ENCODE assay signal across 3 fruit fly cellular contexts in the genomic region with DNA sequence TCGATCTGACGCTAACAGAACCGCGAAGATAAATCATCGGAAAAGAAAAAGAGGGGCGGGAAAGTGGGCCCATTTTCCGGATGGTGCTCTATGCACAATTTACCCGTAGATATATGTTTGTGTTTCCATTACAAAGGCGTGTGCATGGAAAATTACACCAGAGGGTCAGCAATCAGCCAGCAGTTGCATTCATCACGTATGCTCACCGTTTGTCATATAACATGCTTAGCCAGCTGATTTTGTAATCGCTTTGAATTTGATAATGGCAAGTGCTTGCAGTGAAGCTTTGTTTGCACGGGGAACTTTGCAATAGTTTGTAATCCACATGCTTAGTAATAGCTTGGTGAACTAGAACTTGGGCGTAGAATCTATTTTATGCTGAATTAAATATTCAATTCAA.
TF ChIP-seq lines count a peak whose summit lies in the region.

No protein-coding gene starts in this region.

- no peak for TF ChIP-seq CTCF in whole organism, embryonic (GFP tag; optimal IDR thresholded peaks at IDR 0.05; lab: Kevin White, UChicago)

TF ChIP-seq in whole organism, adult, 20 proteins besides CTCF, POLR2A, EP300 and RAD21:
- TF ChIP-seq Clk (GFP tag; optimal IDR thresholded peaks at IDR 0.05; lab: Kevin White, UChicago) (no peak), bab1 (GFP tag; optimal IDR thresholded peaks at IDR 0.05; lab: Kevin White, UChicago) (no peak), cnc (optimal IDR thresholded peaks at IDR 0.05; lab: Kevin White, UChicago) (no peak), CG7045 (GFP tag; optimal IDR thresholded peaks at IDR 0.05; lab: Kevin White, UChicago) (no peak), CG12768 (GFP tag; optimal IDR thresholded peaks at IDR 0.05; lab: Kevin White, UChicago) (peak; percentile 13), kay (GFP tag; lab: Kevin White, UChicago; ENCODE audit: borderline replicate concordance) (no peak), CG14711 (tag; optimal IDR thresholded peaks at IDR 0.05; lab: Kevin White, UChicago) (no peak), CG11617 (GFP tag; optimal IDR thresholded peaks at IDR 0.05; lab: Kevin White, UChicago) (no peak), pad (GFP tag; optimal IDR thresholded peaks at IDR 0.05; lab: Kevin White, UChicago) (no peak), Crg-1 (GFP tag; optimal IDR thresholded peaks at IDR 0.05; lab: Kevin White, UChicago) (no peak), Hr96 (GFP tag; optimal IDR thresholded peaks at IDR 0.05; lab: Kevin White, UChicago) (no peak), ovo (GFP tag; optimal IDR thresholded peaks at IDR 0.05; lab: Kevin White, UChicago) (no peak), cic (GFP tag; optimal IDR thresholded peaks at IDR 0.05; lab: Kevin White, UChicago) (peak; percentile 21), CG7101 (tag; optimal IDR thresholded peaks at IDR 0.05; lab: Kevin White, UChicago) (no peak), toe (GFP tag; optimal IDR thresholded peaks at IDR 0.05; lab: Kevin White, UChicago) (no peak), tj (GFP tag; optimal IDR thresholded peaks at IDR 0.05; lab: Kevin White, UChicago) (peak; percentile 16)

TF ChIP-seq in whole organism, embryonic, 481 proteins besides CTCF, POLR2A, EP300 and RAD21:
- TF ChIP-seq sens (GFP tag; lab: Kevin White, UChicago) = peak; percentile 46
- TF ChIP-seq Lhr (GFP tag; optimal IDR thresholded peaks at IDR 0.05; lab: Kevin White, UChicago) = no peak
- no peak for TF ChIP-seq CG18262 (tag; optimal IDR thresholded peaks at IDR 0.05; lab: Kevin White, UChicago)
- TF ChIP-seq gcm (GFP tag; optimal IDR thresholded peaks at IDR 0.05; lab: Kevin White, UChicago) = peak; percentile 6
- TF ChIP-seq Neu2 (GFP tag; optimal IDR thresholded peaks at IDR 0.05; lab: Kevin White, UChicago; ENCODE audit: borderline replicate concordance) = no peak
- TF ChIP-seq chinmo (GFP tag; IDR thresholded peaks at IDR 0.05; lab: Robert Waterston, UW; ENCODE audit: partially characterized antibody) = 0 out of 4 replicates have a peak, but pooled peaks have one; percentile 38
- no peak for TF ChIP-seq CG10209 (GFP tag; optimal IDR thresholded peaks at IDR 0.05; lab: Kevin White, UChicago)
- TF ChIP-seq CG4820 (GFP tag; optimal IDR thresholded peaks at IDR 0.05; lab: Kevin White, UChicago) = no peak
- TF ChIP-seq dmrt11E (tag; optimal IDR thresholded peaks at IDR 0.05; lab: Kevin White, UChicago) = no peak
- TF ChIP-seq CG2199 (GFP tag; IDR thresholded peaks at IDR 0.05; lab: Robert Waterston, UW) = peak; percentile 51; the same call in 1 of the 3 replicates
- peak in 1 of 2 experiments; percentile 63 for TF ChIP-seq Pdp1 (GFP tag; optimal IDR thresholded peaks at IDR 0.05; lab: Kevin White, UChicago)
- no peak for TF ChIP-seq gsb-n (tag; optimal IDR thresholded peaks at IDR 0.05; lab: Kevin White, UChicago)
- no peak for TF ChIP-seq schlank (tag; optimal IDR thresholded peaks at IDR 0.05; lab: Kevin White, UChicago)

TF ChIP-seq in whole organism, prepupa, 60 proteins besides CTCF, POLR2A, EP300 and RAD21:
- TF ChIP-seq svp (GFP tag; lab: Kevin White, UChicago) (peak; percentile 50), fd85E (GFP tag; optimal IDR thresholded peaks at IDR 0.05; lab: Kevin White, UChicago) (no peak)
